Fruit fly (Drosophila melanogaster): Measurements from ENCODE around the gene CG34012.
A peak's percentile ranks its signal among the peaks of the same experiment; 100 is the strongest.

CG34012 gene

dm6 chr3L:11125636-11126532 is 16.6 kb upstream of the CG34012 start (continued):
- peak; percentile 55 for TF ChIP-seq trem (tag; optimal IDR thresholded peaks at IDR 0.05)
- no peak for TF ChIP-seq CG5953 (GFP tag; IDR thresholded peaks at IDR 0.05)
- peak; percentile 72 for TF ChIP-seq sens (GFP tag)
- TF ChIP-seq CG3838 (GFP tag; optimal IDR thresholded peaks at IDR 0.05): no peak
- peak; percentile 19 for TF ChIP-seq phol (tag; optimal IDR thresholded peaks at IDR 0.05)
- TF ChIP-seq lab (GFP tag; optimal IDR thresholded peaks at IDR 0.05): peak; percentile 60
- TF ChIP-seq Bgb (GFP tag; IDR thresholded peaks at IDR 0.05; ENCODE audit: partially characterized antibody): no peak
- no peak for TF ChIP-seq sd (tag; optimal IDR thresholded peaks at IDR 0.05)
- TF ChIP-seq lilli (GFP tag; optimal IDR thresholded peaks at IDR 0.05): no peak
- no peak for TF ChIP-seq CG3065 (GFP tag; optimal IDR thresholded peaks at IDR 0.05)
- no peak for TF ChIP-seq CG17802 (tag; optimal IDR thresholded peaks at IDR 0.05)
- TF ChIP-seq CG1603 (tag; optimal IDR thresholded peaks at IDR 0.05): no peak
- peak; percentile 20 for TF ChIP-seq zen (tag; optimal IDR thresholded peaks at IDR 0.05)
- TF ChIP-seq hth (optimal IDR thresholded peaks at IDR 0.05): no peak
- peak; percentile 38 for TF ChIP-seq CG7987 (GFP tag; optimal IDR thresholded peaks at IDR 0.05)
- no peak for TF ChIP-seq C15 (GFP tag; IDR thresholded peaks at IDR 0.05)
- 0 out of 3 replicates have a peak, but pooled peaks have one; percentile 29 for TF ChIP-seq dysf (GFP tag; IDR thresholded peaks at IDR 0.05)
- no peak for TF ChIP-seq CG6683 (GFP tag; optimal IDR thresholded peaks at IDR 0.05)
- TF ChIP-seq CG12942 (GFP tag; optimal IDR thresholded peaks at IDR 0.05): no peak
- no peak for TF ChIP-seq CG12155 (GFP tag; optimal IDR thresholded peaks at IDR 0.05)
- TF ChIP-seq eve (GFP tag; optimal IDR thresholded peaks at IDR 0.05): no peak
- no peak for TF ChIP-seq gfzf (GFP tag; optimal IDR thresholded peaks at IDR 0.05)
- TF ChIP-seq CG3281 (GFP tag; optimal IDR thresholded peaks at IDR 0.05): peak; percentile 50
- no peak for TF ChIP-seq Antp (GFP tag; optimal IDR thresholded peaks at IDR 0.05)
- no peak for TF ChIP-seq chif (GFP tag; optimal IDR thresholded peaks at IDR 0.05)
- peak; percentile 16; the same call in 1 of the 3 replicates for TF ChIP-seq row (GFP tag; IDR thresholded peaks at IDR 0.05)
- TF ChIP-seq CG32532 (GFP tag; IDR thresholded peaks at IDR 0.05): peak; percentile 54
- TF ChIP-seq al (GFP tag; IDR thresholded peaks at IDR 0.05): no peak
- peak; percentile 79 for TF ChIP-seq Med (GFP tag)
- no peak for TF ChIP-seq Dll (GFP tag; IDR thresholded peaks at IDR 0.05; ENCODE audit: partially characterized antibody)
- no peak for TF ChIP-seq maf-S (GFP tag; optimal IDR thresholded peaks at IDR 0.05)
- 0 out of 2 replicates have a peak, but pooled peaks have one; percentile 11 for TF ChIP-seq Xrp1 (GFP tag; IDR thresholded peaks at IDR 0.05)
- no peak for TF ChIP-seq unpg (GFP tag; optimal IDR thresholded peaks at IDR 0.05)
- peak; percentile 96 for TF ChIP-seq cwo (GFP tag; optimal IDR thresholded peaks at IDR 0.05)
- TF ChIP-seq CG4707 (GFP tag; optimal IDR thresholded peaks at IDR 0.05): no peak
- no peak for TF ChIP-seq tin (GFP tag; optimal IDR thresholded peaks at IDR 0.05)
- no peak for TF ChIP-seq CG17359 (tag; optimal IDR thresholded peaks at IDR 0.05)
- no peak for TF ChIP-seq Pdp1 (GFP tag; optimal IDR thresholded peaks at IDR 0.05)
- peak; percentile 19 for TF ChIP-seq nmo (GFP tag; optimal IDR thresholded peaks at IDR 0.05)
- TF ChIP-seq grau (tag; optimal IDR thresholded peaks at IDR 0.05): peak; percentile 81
- TF ChIP-seq CG1233 (GFP tag; optimal IDR thresholded peaks at IDR 0.05): no peak
- TF ChIP-seq CG13123 (GFP tag; optimal IDR thresholded peaks at IDR 0.05): no peak
- TF ChIP-seq CG8944 (GFP tag; optimal IDR thresholded peaks at IDR 0.05): no peak
- TF ChIP-seq CG5245 (GFP tag; optimal IDR thresholded peaks at IDR 0.05): no peak
- TF ChIP-seq CG10267 (tag; optimal IDR thresholded peaks at IDR 0.05): no peak
- no peak for TF ChIP-seq CG8388 (GFP tag; optimal IDR thresholded peaks at IDR 0.05)
- TF ChIP-seq lmd (GFP tag; IDR thresholded peaks at IDR 0.05): no peak
- no peak for TF ChIP-seq dm (GFP tag; optimal IDR thresholded peaks at IDR 0.05)
- TF ChIP-seq CG7271 (tag; optimal IDR thresholded peaks at IDR 0.05): no peak
